Fruit fly (Drosophila melanogaster) whole organism, wandering third instar larva: ENCODE data around the gene Plap.
A peak's percentile ranks its signal among the peaks of the same experiment; 100 is the strongest.

Experiments
- Hnf4 ChIP-seq: fragments of 200-800 bp; sonication (Bioruptor generic); optimal IDR thresholded peaks from 2 replicates; lab custom pipeline; 2016; ENCODE audit warnings: missing biosample characterization, mild to moderate bottlenecking, missing genetic modification characterization
- br ChIP-seq: fragments of 200-800 bp; sonication (Bioruptor generic); optimal IDR thresholded peaks from 2 replicates; lab custom pipeline; 2016; ENCODE audit warnings: missing biosample characterization, missing genetic modification characterization
- lola ChIP-seq: fragments of >200 bp; optimal IDR thresholded peaks from 2 replicates; lab custom pipeline; 2017; ENCODE audit warnings: missing biosample characterization, missing genetic modification characterization
- psq ChIP-seq: fragments of 200-800 bp; sonication (Bioruptor generic); optimal IDR thresholded peaks from 3 replicates; lab custom pipeline; 2017; ENCODE audit warnings: missing biosample characterization, mild to moderate bottlenecking, missing genetic modification characterization, moderate library complexity
- rgr ChIP-seq: fragments of 200-800 bp; sonication (Bioruptor generic); optimal IDR thresholded peaks from 3 replicates; lab custom pipeline; 2016; ENCODE audit warnings: missing biosample characterization, mild to moderate bottlenecking, missing genetic modification characterization
- usp ChIP-seq: fragments of >200 bp; optimal IDR thresholded peaks from 2 replicates; lab custom pipeline; 2017; ENCODE audit warnings: missing biosample characterization, missing genetic modification characterization

dm6 chr2L:1172704-1173107 lies 2.5 kb upstream of the Plap start, which contains the start of the genes Charon and CG4887:
- TF ChIP-seq br = no peak
- TF ChIP-seq usp (GFP tag; lab: Kevin White, UChicago) = no peak
- TF ChIP-seq Hnf4 (GFP tag; lab: Kevin White, UChicago) = no peak
- TF ChIP-seq rgr (GFP tag; lab: Kevin White, UChicago) = peak; percentile 90
- TF ChIP-seq lola (GFP tag; lab: Kevin White, UChicago) = no peak
- TF ChIP-seq psq (GFP tag; lab: Kevin White, UChicago) = peak; percentile 83
